Worm (Caenorhabditis elegans): ENCODE measurements around the gene C16C8.8.

Gene C16C8.8

DNA sequence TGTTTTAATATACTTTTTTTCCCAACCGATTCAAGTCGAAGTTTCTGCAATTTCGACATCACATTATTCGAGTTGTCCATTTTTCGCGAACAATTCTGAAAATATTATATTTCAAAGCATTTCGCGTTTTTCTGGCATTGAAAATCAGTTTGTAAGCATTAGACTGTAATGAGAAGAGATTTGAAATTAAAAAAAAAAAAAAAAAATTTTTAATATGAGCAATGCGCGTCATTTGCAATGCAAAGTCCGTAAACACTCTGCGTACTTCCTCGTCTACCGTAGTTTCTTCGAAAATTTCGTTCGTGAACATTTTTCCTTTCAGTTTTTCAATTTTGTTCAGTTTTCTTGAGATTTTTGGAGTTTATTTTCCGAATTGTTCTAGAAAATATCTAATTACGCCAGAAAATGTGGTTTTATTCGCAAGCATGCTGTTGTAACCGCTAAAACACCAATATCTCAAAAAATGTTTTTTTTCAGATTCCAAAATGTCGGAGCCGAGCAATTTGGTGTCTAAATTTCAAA, 16.1 kb downstream of the C16C8.8 start, which contains the start of the genes C16C8.5 and C16C8.16:
TSS of gene C16C8.5 (minus strand) at position 101 of the 522 bp plus-strand sequence.
TSS of gene C16C8.16 (plus strand) at position 472 of the 522 bp plus-strand sequence.
- TF ChIP-seq lsl-1 (GFP tag; optimal IDR thresholded peaks at IDR 0.05), result peak; percentile 71
- no peak for TF ChIP-seq nhr-27 (tag; optimal IDR thresholded peaks at IDR 0.05)
- TF ChIP-seq B0336.3 (GFP tag; IDR thresholded peaks at IDR 0.05), result no peak
- TF ChIP-seq madf-6 (GFP tag; IDR thresholded peaks at IDR 0.05), result peak; percentile 21; the same call in 1 of the 2 replicates
- TF ChIP-seq tlf-1 (GFP tag; optimal IDR thresholded peaks at IDR 0.05), result no peak
- no peak for TF ChIP-seq ztf-25 (GFP tag; IDR thresholded peaks at IDR 0.05)
- TF ChIP-seq rpc-1 (optimal IDR thresholded peaks at IDR 0.05), result no peak
- TF ChIP-seq rpc-1 (tag; optimal IDR thresholded peaks at IDR 0.05), result no peak
- TF ChIP-seq ztf-3 (GFP tag; optimal IDR thresholded peaks at IDR 0.05), result no peak

DNA sequence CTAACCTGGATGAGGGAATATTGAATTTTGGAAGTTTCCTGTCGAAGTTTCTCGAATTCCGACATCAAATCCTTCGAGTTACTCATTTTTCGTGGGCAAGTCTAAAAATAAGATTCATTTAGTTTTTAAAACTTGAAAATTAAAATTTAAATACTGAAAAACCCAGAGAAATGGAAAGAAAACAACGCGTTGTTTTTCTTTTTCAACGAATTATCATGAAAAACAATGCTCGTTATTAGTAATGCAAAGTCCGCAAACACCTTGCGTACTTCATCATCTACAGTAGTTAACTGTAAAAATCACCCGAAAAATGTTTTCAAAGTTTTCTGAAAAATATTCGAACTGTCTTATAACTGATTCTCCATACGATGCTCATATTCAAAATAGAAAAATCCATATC, 17.2 kb downstream of the C16C8.8 start, which contains the start of gene C16C8.4:
TSS of gene C16C8.4 (minus strand) at position 101 of the 400 bp plus-strand sequence.
- TF ChIP-seq hlh-12 (tag; optimal IDR thresholded peaks at IDR 0.05), result no peak
- no peak for TF ChIP-seq Y95B8A.8 (GFP tag; IDR thresholded peaks at IDR 0.05)
- TF ChIP-seq lsl-1 (GFP tag; optimal IDR thresholded peaks at IDR 0.05), result peak; percentile 58

DNA sequence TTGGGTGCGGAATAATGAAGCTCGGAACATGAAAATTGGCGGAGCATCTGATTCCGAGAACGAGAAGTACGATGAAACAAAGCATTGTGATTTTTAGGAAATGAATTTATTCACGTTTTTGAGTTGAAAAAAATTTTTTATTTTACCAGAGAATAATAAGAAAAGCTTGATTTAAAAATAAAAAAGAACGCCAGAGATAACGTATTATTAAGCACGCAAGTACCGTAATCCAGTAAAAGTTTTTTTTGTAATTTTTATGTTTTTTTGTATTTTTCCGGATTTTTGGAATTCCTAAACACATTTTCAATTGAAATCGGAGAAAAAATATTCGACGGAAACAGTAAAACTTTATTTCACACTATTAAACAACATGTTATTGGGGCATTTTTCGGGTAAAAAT, 18.3 kb downstream of the C16C8.8 start, which contains the start of gene C16C8.22:
TSS of gene C16C8.22 (minus strand) at position 101 of the 400 bp plus-strand sequence.
- TF ChIP-seq ztf-26 (tag; optimal IDR thresholded peaks at IDR 0.05), result no peak
- no peak for TF ChIP-seq B0035.1 (tag; optimal IDR thresholded peaks at IDR 0.05)
- no peak for TF ChIP-seq ztf-25 (GFP tag; IDR thresholded peaks at IDR 0.05)
- no peak for TF ChIP-seq die-1 (tag; optimal IDR thresholded peaks at IDR 0.05)
- TF ChIP-seq ztf-18 (tag; optimal IDR thresholded peaks at IDR 0.05), result no peak
- TF ChIP-seq K11D2.4 (GFP tag; IDR thresholded peaks at IDR 0.05), result no peak
- no peak for TF ChIP-seq lin-54 (GFP tag; optimal IDR thresholded peaks at IDR 0.05)
- TF ChIP-seq zfh-2 (GFP tag; conservative IDR thresholded peaks at IDR 0.05), result no peak
- TF ChIP-seq tlf-1 (GFP tag; optimal IDR thresholded peaks at IDR 0.05), result no peak

DNA sequence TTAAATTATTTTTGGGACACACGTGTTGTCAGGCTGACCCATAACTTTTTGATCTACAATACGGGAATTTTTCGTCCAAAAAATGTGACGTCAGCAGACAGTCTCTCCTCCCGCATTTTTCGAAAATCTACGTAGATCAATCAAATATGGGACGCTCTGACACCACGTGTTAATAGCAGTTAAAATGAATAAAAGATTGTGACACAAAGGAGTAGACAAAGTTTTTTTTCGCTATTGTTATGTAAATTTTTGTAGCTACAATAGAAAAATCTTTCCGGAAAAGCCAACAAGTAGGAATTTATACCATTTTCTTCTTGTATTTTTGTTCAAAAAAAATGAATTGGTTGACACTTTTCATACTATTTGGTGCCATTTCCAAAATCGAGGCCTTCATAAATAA, 20.1 kb downstream of the C16C8.8 start, which contains the start of gene C16C8.27:
TSS of gene C16C8.27 (plus strand) at position 301 of the 400 bp plus-strand sequence.
- TF ChIP-seq Y53F4B.3 (GFP tag; IDR thresholded peaks at IDR 0.05) (no peak), rcor-1 (GFP tag; IDR thresholded peaks at IDR 0.05) (no peak), nfya-2 (GFP tag; IDR thresholded peaks at IDR 0.05) (no peak), dpl-1 (GFP tag; optimal IDR thresholded peaks at IDR 0.05) (no peak), F22D6.2 (tag; optimal IDR thresholded peaks at IDR 0.05) (no peak), fkh-3 (tag; optimal IDR thresholded peaks at IDR 0.05) (no peak), ZK185.1 (tag; optimal IDR thresholded peaks at IDR 0.05; ENCODE audit: poor library complexity, severe bottlenecking) (no peak)

DNA sequence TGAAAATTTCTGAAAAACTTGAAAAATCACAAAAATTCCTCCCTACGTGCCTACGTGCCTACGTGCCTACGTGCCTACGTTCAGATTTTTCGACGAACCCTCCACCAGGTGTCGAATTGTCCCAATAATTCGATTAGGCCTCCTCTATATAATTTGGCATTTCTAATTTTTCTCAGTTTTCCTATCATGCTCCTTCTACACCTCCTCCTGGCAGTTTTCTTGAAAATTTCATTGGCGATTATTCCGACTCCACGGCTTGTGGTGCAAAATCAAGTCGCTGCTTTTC, 20.9 kb downstream of the C16C8.8 start, which contains the start of gene C16C8.17:
TSS of gene C16C8.17 (plus strand) at position 187 of the 286 bp plus-strand sequence.
- TF ChIP-seq lag-1 (GFP tag; IDR thresholded peaks at IDR 0.05) (no peak), F23B12.7 (tag; optimal IDR thresholded peaks at IDR 0.05; ENCODE audit: insufficient read depth) (no peak), zfh-2 (GFP tag; conservative IDR thresholded peaks at IDR 0.05) (no peak), aptf-2 (GFP tag; conservative IDR thresholded peaks at IDR 0.05) (no peak)

DNA sequence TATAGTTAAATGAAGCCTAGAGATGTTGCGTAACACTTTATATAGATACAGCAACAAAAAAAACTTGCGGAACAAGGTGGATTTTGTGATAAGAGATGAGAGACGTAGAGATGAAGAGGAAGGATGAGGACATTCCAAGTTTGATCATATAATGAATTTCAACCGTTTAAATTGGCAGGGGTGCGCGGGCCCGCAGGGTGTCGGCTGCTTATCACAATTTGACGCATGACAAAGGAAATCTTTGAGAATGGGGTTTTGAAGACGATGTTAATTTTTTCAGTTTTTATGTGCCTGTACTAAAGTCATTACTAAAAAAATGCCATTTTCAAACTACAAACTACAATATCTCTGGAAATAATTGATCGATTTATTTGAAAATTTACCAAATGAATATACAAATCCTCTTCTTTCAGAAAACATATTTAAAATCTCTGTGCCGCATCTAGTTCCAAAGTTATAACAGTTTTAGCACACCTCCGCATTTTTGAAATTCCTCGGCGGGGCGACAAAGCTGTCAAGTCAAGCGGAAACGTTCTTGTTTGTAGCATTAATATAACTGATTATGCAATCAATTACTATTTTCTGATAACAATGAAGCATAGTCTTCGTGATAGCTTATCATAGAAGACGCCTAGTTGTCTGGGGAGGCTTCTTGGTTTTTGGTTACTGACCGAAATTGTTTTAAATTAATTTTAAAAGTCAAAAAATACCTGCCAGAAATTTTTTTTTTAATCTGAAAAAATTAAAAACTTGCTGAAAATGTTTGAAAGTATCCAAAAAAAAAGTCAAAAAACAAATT, 21.4 kb downstream of the C16C8.8 start:
- TF ChIP-seq snpc-4 (GFP tag; optimal IDR thresholded peaks at IDR 0.05) (no peak), snpc-4 (tag; optimal IDR thresholded peaks at IDR 0.05) (peak in 2 of 4 experiments; percentile 36 to 78), hmg-1.2 (GFP tag; IDR thresholded peaks at IDR 0.05) (no peak), attf-3 (GFP tag; conservative IDR thresholded peaks at IDR 0.05) (no peak), snpc-1.1 (tag; optimal IDR thresholded peaks at IDR 0.05; ENCODE audit: insufficient read depth) (peak; percentile 29), mel-28 (tag; optimal IDR thresholded peaks at IDR 0.05; ENCODE audit: borderline replicate concordance) (no peak), let-526 (GFP tag; IDR thresholded peaks at IDR 0.05) (no peak), C17E4.6 (GFP tag; IDR thresholded peaks at IDR 0.05) (no peak)
